Worm (Caenorhabditis elegans) whole organism, L1 larva: Measurements from ENCODE around the gene C26B9.2.
A peak's percentile ranks its signal among the peaks of the same experiment; 100 is the strongest.

Source experiments
- C04F5.9 ChIP-seq: sonication (generic microtip); optimal IDR thresholded peaks from 2 replicates; lab custom pipeline; 2016; ENCODE audit warnings: missing genetic modification characterization, missing compliant biosample characterization
- C16A3.4 ChIP-seq: fragments of 150-350 bp; optimal IDR thresholded peaks from 2 replicates; lab custom pipeline; 2014; ENCODE audit warnings: missing biosample characterization, missing genetic modification characterization
- C34B4.2 ChIP-seq: sonication (generic microtip); optimal IDR thresholded peaks from 2 replicates; lab custom pipeline; 2017; ENCODE audit warnings: mild to moderate bottlenecking, missing genetic modification characterization, missing compliant biosample characterization
- F16B12.6 ChIP-seq: fragments of 150-350 bp; optimal IDR thresholded peaks from 2 replicates; lab custom pipeline; 2014; ENCODE audit warnings: missing biosample characterization, missing genetic modification characterization
- aha-1 ChIP-seq: fragments of 150-350 bp; optimal IDR thresholded peaks from 2 replicates; lab custom pipeline; 2014; ENCODE audit warnings: missing biosample characterization, missing genetic modification characterization
- alr-1 ChIP-seq: fragments of 200-800 bp; sonication (Bioruptor generic); optimal IDR thresholded peaks from 2 replicates; lab custom pipeline; 2018; ENCODE audit warnings: borderline replicate concordance, mild to moderate bottlenecking, missing genetic modification characterization, missing compliant biosample characterization
- aly-2 ChIP-seq: fragments of 150-350 bp; optimal IDR thresholded peaks from 2 replicates; lab custom pipeline; 2014; ENCODE audit warnings: missing biosample characterization, missing genetic modification characterization
- ama-1 ChIP-seq: fragments of 150-350 bp; optimal IDR thresholded peaks from 2 replicates; lab custom pipeline; 2014
- blmp-1 ChIP-seq: fragments of 150-350 bp; optimal IDR thresholded peaks from 2 replicates; lab custom pipeline; 2014; ENCODE audit warnings: missing biosample characterization, missing genetic modification characterization
- ceh-8 ChIP-seq: fragments of 200-800 bp; sonication (Bioruptor generic); optimal IDR thresholded peaks from 2 replicates; lab custom pipeline; 2018; ENCODE audit warnings: mild to moderate bottlenecking, missing genetic modification characterization, moderate library complexity, missing compliant biosample characterization
- ceh-90 ChIP-seq: sonication (generic microtip); optimal IDR thresholded peaks from 2 replicates; lab custom pipeline; 2016; ENCODE audit warnings: missing genetic modification characterization, missing compliant biosample characterization
- ces-1 ChIP-seq: fragments of 150-350 bp; optimal IDR thresholded peaks from 2 replicates; lab custom pipeline; 2014; ENCODE audit warnings: missing biosample characterization, missing genetic modification reagents, missing genetic modification characterization
- efl-1 ChIP-seq, 4 experiments: fragments of 150-350 bp; optimal IDR thresholded peaks in 3 of 4; peaks in 1 of 4; 1 replicate in 1 of 4; 2 replicates in 3 of 4; lab custom pipeline; 2014; ENCODE audit warnings: missing biosample characterization in 2 of 4, missing genetic modification characterization in 2 of 4, missing genetic modification reagents in 2 of 4
- egl-27 ChIP-seq, 2 experiments: fragments of 150-350 bp in 1 of 2; sonication (generic microtip); optimal IDR thresholded peaks; 3 replicates each; lab custom pipeline; 2017 to 2018; ENCODE audit warnings: missing biosample characterization in 2 of 2, missing genetic modification characterization in 2 of 2, missing genetic modification reagents in 2 of 2
- elt-2 ChIP-seq: sonication (generic microtip); optimal IDR thresholded peaks from 2 replicates; lab custom pipeline; 2016; ENCODE audit warnings: missing genetic modification characterization, mild to moderate bottlenecking, inconsistent platforms, missing compliant biosample characterization, missing genetic modification reagents
- ets-5 ChIP-seq: fragments of 200-800 bp; sonication (Bioruptor generic); IDR thresholded peaks from 2 replicates; pipeline ENCODE4 v1.3.6; 2022; ENCODE audit warnings: missing genetic modification characterization, missing compliant biosample characterization
- fkh-10 ChIP-seq: sonication (generic microtip); optimal IDR thresholded peaks from 2 replicates; lab custom pipeline; 2017; ENCODE audit warnings: missing biosample characterization, missing genetic modification reagents, missing genetic modification characterization
- fkh-4 ChIP-seq: sonication (generic microtip); optimal IDR thresholded peaks from 2 replicates; lab custom pipeline; 2016; ENCODE audit warnings: missing compliant biosample characterization, missing genetic modification characterization, borderline replicate concordance
- fkh-8 ChIP-seq: sonication (generic microtip); optimal IDR thresholded peaks from 2 replicates; lab custom pipeline; 2016; ENCODE audit warnings: mild to moderate bottlenecking, missing genetic modification characterization, missing compliant biosample characterization
- fos-1 ChIP-seq: fragments of 150-350 bp; optimal IDR thresholded peaks from 2 replicates; lab custom pipeline; 2014; ENCODE audit warnings: missing biosample characterization, missing genetic modification characterization
- grh-1 ChIP-seq: fragments of 200-800 bp; sonication (Bioruptor generic); IDR thresholded peaks from 2 replicates; pipeline ENCODE4 v1.3.6; 2022; ENCODE audit warnings: missing genetic modification reagents, missing genetic modification characterization, missing compliant biosample characterization
- hlh-4 ChIP-seq: sonication (generic microtip); optimal IDR thresholded peaks from 2 replicates; lab custom pipeline; 2016; ENCODE audit warnings: mild to moderate bottlenecking, missing genetic modification characterization, missing compliant biosample characterization
- hpl-2 ChIP-seq: fragments of 150-350 bp; optimal IDR thresholded peaks from 2 replicates; lab custom pipeline; 2014; ENCODE audit warnings: missing biosample characterization, missing genetic modification reagents, missing genetic modification characterization
- irx-1 ChIP-seq: sonication (generic microtip); optimal IDR thresholded peaks from 2 replicates; lab custom pipeline; 2016; ENCODE audit warnings: missing genetic modification characterization, missing compliant biosample characterization
- lin-13 ChIP-seq: fragments of 150-350 bp; optimal IDR thresholded peaks from 2 replicates; lab custom pipeline; 2014; ENCODE audit warnings: missing biosample characterization, missing genetic modification reagents, missing genetic modification characterization
- lin-14 ChIP-seq: fragments of 200-800 bp; sonication (Bioruptor generic); optimal IDR thresholded peaks from 2 replicates; lab custom pipeline; 2018; ENCODE audit warnings: mild to moderate bottlenecking, missing genetic modification characterization, moderate library complexity, missing compliant biosample characterization
- lin-39 ChIP-seq: fragments of 150-350 bp; optimal IDR thresholded peaks from 2 replicates; lab custom pipeline; 2014; ENCODE audit warnings: missing biosample characterization, missing genetic modification reagents, missing genetic modification characterization
- lir-3 ChIP-seq: sonication (generic microtip); optimal IDR thresholded peaks from 2 replicates; lab custom pipeline; 2016; ENCODE audit warnings: mild to moderate bottlenecking, missing genetic modification characterization, moderate library complexity, missing compliant biosample characterization; ENCODE audit not compliant: poor library complexity
- lsy-2 ChIP-seq, 2 experiments: fragments of 150-350 bp; optimal IDR thresholded peaks; 2 replicates each; lab custom pipeline; 2014; ENCODE audit warnings: missing biosample characterization in 2 of 2, missing genetic modification characterization in 2 of 2
- mab-9 ChIP-seq: fragments of 200-800 bp; sonication (Bioruptor generic); IDR thresholded peaks from 2 replicates; pipeline ENCODE4 v1.3.6; 2022; ENCODE audit warnings: missing genetic modification reagents, missing genetic modification characterization, missing compliant biosample characterization
- mdl-1 ChIP-seq, 2 experiments: fragments of 150-350 bp; optimal IDR thresholded peaks; 2 replicates each; lab custom pipeline; 2014 to 2017; ENCODE audit warnings: missing biosample characterization in 2 of 2, missing genetic modification characterization in 2 of 2, inconsistent platforms in 1 of 2
- mep-1 ChIP-seq: fragments of 150-350 bp; optimal IDR thresholded peaks from 2 replicates; lab custom pipeline; 2014; ENCODE audit warnings: missing biosample characterization, missing genetic modification characterization
- nhr-11 ChIP-seq: fragments of 150-350 bp; optimal IDR thresholded peaks from 2 replicates; lab custom pipeline; 2014; ENCODE audit warnings: missing biosample characterization, missing genetic modification characterization
- nhr-12 ChIP-seq: sonication (generic microtip); optimal IDR thresholded peaks from 2 replicates; lab custom pipeline; 2017; ENCODE audit warnings: missing biosample characterization, missing genetic modification characterization
- nhr-20 ChIP-seq: sonication (generic microtip); optimal IDR thresholded peaks from 2 replicates; lab custom pipeline; 2016; ENCODE audit warnings: mild to moderate bottlenecking, missing genetic modification characterization, missing compliant biosample characterization
- nhr-237 ChIP-seq: fragments of 150-350 bp; optimal IDR thresholded peaks from 2 replicates; lab custom pipeline; 2014; ENCODE audit warnings: missing biosample characterization, missing genetic modification characterization
- nhr-47 ChIP-seq: sonication (generic microtip); optimal IDR thresholded peaks from 2 replicates; lab custom pipeline; 2016; ENCODE audit warnings: mild to moderate bottlenecking, missing genetic modification characterization, moderate library complexity, missing compliant biosample characterization
- nhr-71 ChIP-seq: sonication (generic microtip); optimal IDR thresholded peaks from 2 replicates; lab custom pipeline; 2016; ENCODE audit warnings: mild to moderate bottlenecking, missing genetic modification characterization, moderate library complexity, missing compliant biosample characterization
- nhr-77 ChIP-seq: fragments of 150-350 bp; optimal IDR thresholded peaks from 2 replicates; lab custom pipeline; 2014; ENCODE audit warnings: missing biosample characterization, missing genetic modification characterization
- nhr-85 ChIP-seq: sonication (generic microtip); peaks from one replicate; lab custom pipeline; 2016; ENCODE audit warnings: missing genetic modification characterization, inconsistent platforms, missing compliant biosample characterization
- nhr-90 ChIP-seq: sonication (generic microtip); optimal IDR thresholded peaks from 2 replicates; lab custom pipeline; 2016; ENCODE audit warnings: mild to moderate bottlenecking, missing genetic modification characterization, missing compliant biosample characterization; ENCODE audit not compliant: poor library complexity
- pax-3 ChIP-seq: fragments of 200-800 bp; sonication (Bioruptor generic); optimal IDR thresholded peaks from 2 replicates; lab custom pipeline; 2018; ENCODE audit warnings: mild to moderate bottlenecking, missing genetic modification characterization, moderate library complexity, missing compliant biosample characterization
- pqm-1 ChIP-seq: sonication (generic microtip); optimal IDR thresholded peaks from 3 replicates; lab custom pipeline; 2017; ENCODE audit warnings: missing biosample characterization, missing genetic modification characterization
- rnt-1 ChIP-seq: sonication (generic microtip); optimal IDR thresholded peaks from 2 replicates; lab custom pipeline; 2016; ENCODE audit warnings: mild to moderate bottlenecking, missing genetic modification characterization, moderate library complexity, missing compliant biosample characterization
- skn-1 ChIP-seq: fragments of 150-350 bp; optimal IDR thresholded peaks from 2 replicates; lab custom pipeline; 2014; ENCODE audit warnings: missing biosample characterization, missing genetic modification characterization
- snu-23 ChIP-seq: sonication (generic microtip); optimal IDR thresholded peaks from 2 replicates; lab custom pipeline; 2016; ENCODE audit warnings: missing genetic modification characterization, missing compliant biosample characterization
- sup-37 ChIP-seq: fragments of 200-800 bp; sonication (Bioruptor generic); optimal IDR thresholded peaks from 2 replicates; lab custom pipeline; 2018; ENCODE audit warnings: mild to moderate bottlenecking, missing genetic modification characterization, missing compliant biosample characterization
- swsn-7 ChIP-seq: sonication (generic microtip); optimal IDR thresholded peaks from 2 replicates; lab custom pipeline; 2016; ENCODE audit warnings: missing genetic modification characterization, missing compliant biosample characterization
- tlp-1 ChIP-seq: fragments of 150-350 bp; optimal IDR thresholded peaks from 2 replicates; lab custom pipeline; 2014; ENCODE audit warnings: missing biosample characterization, missing genetic modification characterization
- unc-130 ChIP-seq: fragments of 150-350 bp; optimal IDR thresholded peaks from 2 replicates; lab custom pipeline; 2017; ENCODE audit warnings: missing biosample characterization, missing genetic modification characterization, inconsistent platforms
- unc-30 ChIP-seq: sonication (generic microtip); optimal IDR thresholded peaks from 2 replicates; lab custom pipeline; 2017; ENCODE audit warnings: missing biosample characterization, missing genetic modification characterization
- unc-62 ChIP-seq: fragments of 150-350 bp; optimal IDR thresholded peaks from 2 replicates; lab custom pipeline; 2014; ENCODE audit warnings: missing biosample characterization, missing genetic modification reagents, missing genetic modification characterization
- vab-15 ChIP-seq: sonication (generic microtip); optimal IDR thresholded peaks from 2 replicates; lab custom pipeline; 2017; ENCODE audit warnings: missing genotype, mild to moderate bottlenecking, missing genetic modification characterization, missing compliant biosample characterization
- zip-4 ChIP-seq: fragments of 200-800 bp; sonication (Bioruptor generic); optimal IDR thresholded peaks from 2 replicates; lab custom pipeline; 2018; ENCODE audit warnings: mild to moderate bottlenecking, missing genetic modification characterization, moderate library complexity, missing compliant biosample characterization

Gene C26B9.2

DNA sequence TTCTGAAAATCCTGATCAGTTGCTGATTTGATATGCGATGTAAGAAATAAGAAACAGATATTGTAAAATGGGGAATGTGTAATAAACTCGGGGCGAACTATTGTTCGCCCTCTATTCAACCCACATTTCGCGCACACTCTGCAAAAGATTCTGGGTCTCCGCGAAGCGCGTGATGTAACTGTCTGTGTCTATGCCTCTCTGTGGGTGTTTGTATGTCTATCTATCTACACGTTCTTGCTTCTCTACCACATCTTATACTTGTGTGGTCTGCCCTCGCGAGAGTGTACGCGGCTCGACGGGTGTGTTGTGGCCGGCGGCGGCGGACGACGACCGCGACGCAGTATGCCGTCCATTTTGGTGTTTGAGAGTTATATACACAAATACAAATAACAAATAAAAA is 3.5 kb upstream of the C26B9.2 start (continued):
- no peak for TF ChIP-seq sup-37 (GFP tag; lab: Kevin White, UChicago)
- no peak for TF ChIP-seq nhr-237 (tag; lab: Kevin White, UChicago)
- TF ChIP-seq nhr-47, result peak; percentile 43
- no peak for TF ChIP-seq aly-2 (tag; lab: Kevin White, UChicago)
- no peak for TF ChIP-seq lin-39 (tag; lab: Kevin White, UChicago)
- TF ChIP-seq aha-1, result no peak
- peak; percentile 63 for TF ChIP-seq blmp-1 (tag; lab: Kevin White, UChicago)
- TF ChIP-seq egl-27 (tag; optimal IDR thresholded peaks at IDR 0.05; lab: Kevin White, UChicago), result no peak
- no peak for TF ChIP-seq mab-9 (GFP tag; lab: Robert Waterston, UW)
- TF ChIP-seq lin-14 (GFP tag; lab: Kevin White, UChicago), result peak; percentile 90
- peak; percentile 10 for TF ChIP-seq C16A3.4 (tag; lab: Kevin White, UChicago)
- peak; percentile 25 for TF ChIP-seq hpl-2 (GFP tag; lab: Kevin White, UChicago)
- peak; percentile 72 for TF ChIP-seq mep-1 (tag; lab: Kevin White, UChicago)
- no peak for TF ChIP-seq lir-3
- peak; percentile 74 for TF ChIP-seq nhr-71 (tag; lab: Kevin White, UChicago)
- TF ChIP-seq efl-1 (optimal IDR thresholded peaks at IDR 0.05; lab: Kevin White, UChicago), result peak in 1 of 2 experiments; percentile 48
- TF ChIP-seq efl-1 (GFP tag; optimal IDR thresholded peaks at IDR 0.05 in 1 of 2; lab: Kevin White, UChicago), result peak; percentile 2 to 20
- TF ChIP-seq alr-1 (tag; lab: Kevin White, UChicago), result no peak
- peak in 1 of 2 experiments; percentile 83 for TF ChIP-seq mdl-1 (tag; optimal IDR thresholded peaks at IDR 0.05; lab: Kevin White, UChicago)
- TF ChIP-seq C34B4.2 (tag; lab: Kevin White, UChicago), result no peak
- no peak for TF ChIP-seq elt-2
- TF ChIP-seq unc-62 (GFP tag; lab: Kevin White, UChicago), result no peak
- TF ChIP-seq vab-15, result no peak
- no peak for TF ChIP-seq hlh-4 (tag; lab: Kevin White, UChicago)
- TF ChIP-seq F16B12.6, result no peak
- no peak for TF ChIP-seq fkh-4 (tag; lab: Kevin White, UChicago)
- no peak for TF ChIP-seq unc-130
- TF ChIP-seq ets-5 (GFP tag; lab: Robert Waterston, UW), result no peak
- TF ChIP-seq nhr-77 (tag; lab: Kevin White, UChicago), result no peak
- TF ChIP-seq pqm-1, result no peak
- no peak for TF ChIP-seq unc-30 (tag; lab: Kevin White, UChicago)
- no peak for TF ChIP-seq ceh-90
- no peak for TF ChIP-seq tlp-1 (tag; lab: Kevin White, UChicago)
- TF ChIP-seq snu-23 (GFP tag; lab: Kevin White, UChicago), result peak; percentile 67
- TF ChIP-seq irx-1 (tag; lab: Kevin White, UChicago), result no peak
- no peak for TF ChIP-seq ceh-8 (GFP tag; lab: Kevin White, UChicago)
- TF ChIP-seq fkh-8, result peak; percentile 64
- peak; percentile 20 for TF ChIP-seq fkh-10 (GFP tag; lab: Kevin White, UChicago)
- TF ChIP-seq nhr-12, result no peak
- TF ChIP-seq pax-3 (tag; lab: Kevin White, UChicago), result no peak
- peak; percentile 64 for TF ChIP-seq nhr-20 (tag; lab: Kevin White, UChicago)
- no peak for TF ChIP-seq nhr-11 (tag; lab: Kevin White, UChicago)
- TF ChIP-seq nhr-90 (tag; lab: Kevin White, UChicago), result peak; percentile 45
- no peak for TF ChIP-seq grh-1 (GFP tag; lab: Robert Waterston, UW)
- peak; percentile 29 for TF ChIP-seq skn-1 (tag; lab: Kevin White, UChicago)
- TF ChIP-seq ama-1 (lab: Kevin White, UChicago), result no peak
- no peak for TF ChIP-seq fos-1 (tag; lab: Kevin White, UChicago)
- TF ChIP-seq C04F5.9, result no peak
- TF ChIP-seq lin-13 (GFP tag; lab: Kevin White, UChicago), result no peak
- TF ChIP-seq nhr-85 (tag; lab: Kevin White, UChicago), result no peak
- TF ChIP-seq zip-4, result no peak
- peak; percentile 53 for TF ChIP-seq rnt-1 (tag; lab: Kevin White, UChicago)
- no peak for TF ChIP-seq ces-1 (GFP tag; lab: Kevin White, UChicago)
- TF ChIP-seq swsn-7, result peak; percentile 61
- peak; percentile 44 to 61 for TF ChIP-seq lsy-2 (tag; optimal IDR thresholded peaks at IDR 0.05; lab: Kevin White, UChicago)
